Worm (Caenorhabditis elegans): Measurements from ENCODE around the gene srh-4.

ce11 chrV:4029627-4030026 lies 19.4 kb downstream of the srh-4 start:
- TF ChIP-seq hnd-1 (tag; optimal IDR thresholded peaks at IDR 0.05) (no peak), ama-1 (optimal IDR thresholded peaks at IDR 0.05) (no peak), ceh-13 (GFP tag; optimal IDR thresholded peaks at IDR 0.05) (no peak), aly-1 (tag; optimal IDR thresholded peaks at IDR 0.05) (no peak), tbx-37 (GFP tag; conservative IDR thresholded peaks at IDR 0.05) (no peak), tbx-11 (GFP tag; IDR thresholded peaks at IDR 0.05) (no peak), hmg-4 (GFP tag; optimal IDR thresholded peaks at IDR 0.05) (no peak), scrt-1 (GFP tag; IDR thresholded peaks at IDR 0.05) (no peak), ceh-36 (tag; optimal IDR thresholded peaks at IDR 0.05) (no peak)

Measured in whole organism, early embryonic.